Worm (Caenorhabditis elegans) whole organism, L4 larva: Measurements from ENCODE around the gene srsx-26.

Experiments used
- ama-1 ChIP-seq: fragments of 150-350 bp; optimal IDR thresholded peaks from 2 replicates; lab custom pipeline; 2014; ENCODE audit warnings: inconsistent platforms, mixed read lengths
- dpl-1 ChIP-seq: fragments of 150-350 bp; optimal IDR thresholded peaks from 2 replicates; lab custom pipeline; 2014; ENCODE audit warnings: missing biosample characterization, missing genetic modification reagents, missing genetic modification characterization
- gei-8 ChIP-seq: fragments of 200-800 bp; sonication (Bioruptor generic); optimal IDR thresholded peaks from 2 replicates; lab custom pipeline; 2018; ENCODE audit warnings: mild to moderate bottlenecking, missing genetic modification characterization, missing compliant biosample characterization
- lim-7 ChIP-seq: fragments of 200-800 bp; sonication (Bioruptor generic); IDR thresholded peaks from 2 replicates; pipeline ENCODE4 v1.3.6; 2022; ENCODE audit warnings: missing genetic modification characterization, missing compliant biosample characterization
- lsy-2 ChIP-seq, 2 experiments: fragments of 150-350 bp in 1 of 2; sonication (generic microtip) in 1 of 2; optimal IDR thresholded peaks; 2 replicates each; lab custom pipeline; 2014 to 2017; ENCODE audit warnings: missing biosample characterization in 2 of 2, missing genetic modification characterization in 2 of 2
- mdl-1 ChIP-seq, 2 experiments: fragments of 150-350 bp in 1 of 2; sonication (generic microtip) in 1 of 2; optimal IDR thresholded peaks; 2 replicates each; lab custom pipeline; 2014 to 2017; ENCODE audit warnings: missing biosample characterization in 2 of 2, missing genetic modification characterization in 2 of 2
- nhr-102 ChIP-seq: sonication (generic microtip); optimal IDR thresholded peaks from 2 replicates; lab custom pipeline; 2016; ENCODE audit warnings: mild to moderate bottlenecking, missing genetic modification characterization, moderate library complexity, missing compliant biosample characterization
- snpc-1.2 ChIP-seq: fragments of 200-800 bp; sonication (Bioruptor generic); IDR thresholded peaks from 2 replicates; pipeline ENCODE4 v1.3.6; 2022; ENCODE audit warnings: missing genetic modification reagents, missing genetic modification characterization, missing compliant biosample characterization
- snpc-4 ChIP-seq: fragments of 150-350 bp; optimal IDR thresholded peaks from 2 replicates; lab custom pipeline; 2014; ENCODE audit warnings: missing biosample characterization, missing genetic modification characterization

DNA sequence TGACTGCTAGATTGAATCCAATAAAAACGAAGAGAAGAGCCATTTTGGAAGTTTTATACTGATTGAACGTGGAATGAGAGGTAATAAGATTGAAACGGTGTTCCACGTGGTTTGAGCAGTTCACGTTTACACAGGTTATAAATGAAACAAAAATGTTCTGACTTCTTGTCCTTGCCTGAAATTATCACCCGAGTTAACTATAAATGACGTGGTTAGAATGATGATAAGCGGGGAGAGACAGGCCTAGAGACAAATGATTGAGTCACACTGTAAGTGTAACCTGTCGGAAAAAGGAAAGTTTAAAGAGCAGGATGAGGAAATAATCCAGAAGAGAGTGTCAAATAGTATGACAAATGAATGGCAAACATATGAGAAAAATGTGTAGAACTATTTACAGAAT is 12.5 kb downstream of the srsx-26 start, which contains the start of gene C51E3.10:
- TF ChIP-seq nhr-102 (tag; lab: Kevin White, UChicago) (no peak), snpc-4 (tag; lab: Kevin White, UChicago) (no peak), lim-7 (GFP tag; lab: Robert Waterston, UW) (no peak), ama-1 (no peak), mdl-1 (tag; optimal IDR thresholded peaks at IDR 0.05; lab: Kevin White, UChicago) (peak in 1 of 2 experiments; percentile 77), gei-8 (GFP tag; lab: Kevin White, UChicago) (no peak), lsy-2 (tag; optimal IDR thresholded peaks at IDR 0.05; lab: Kevin White, UChicago) (peak in 1 of 2 experiments; percentile 32), snpc-1.2 (GFP tag; lab: Robert Waterston, UW) (no peak), dpl-1 (GFP tag; lab: Kevin White, UChicago) (no peak)
